Worm (Caenorhabditis elegans): ENCODE measurements around the gene ZK105.6.
"Not testable (repeated sequence)": the region's sequence is repeated elsewhere in the genome, so short reads cannot be mapped to it uniquely, and the experiment has no call there.

Gene ZK105.6

DNA sequence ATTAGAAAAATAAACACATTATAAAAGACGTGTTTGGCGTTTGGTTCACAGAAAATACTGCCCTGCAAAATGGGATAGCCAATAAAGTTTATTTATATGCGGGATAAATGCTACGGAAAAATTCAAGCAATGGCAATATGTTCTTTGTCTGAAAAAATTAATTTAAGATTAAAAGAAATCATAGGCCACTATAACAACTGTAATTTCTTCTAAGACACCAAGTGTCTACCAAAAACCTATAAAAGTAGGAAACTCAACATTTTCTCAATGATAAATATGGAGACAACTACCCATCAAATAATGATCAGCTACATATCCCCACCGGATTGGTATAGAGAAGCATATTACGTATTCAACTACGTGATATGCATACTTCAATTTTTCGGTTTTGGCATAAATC, 18.6 kb downstream of the ZK105.6 start, which contains the start of gene srw-3:
srw-3 (plus strand) TSS at position 301 of the 400 bp plus-strand sequence.
- TF ChIP-seq fkh-10 (GFP tag; optimal IDR thresholded peaks at IDR 0.05): no peak
- TF ChIP-seq swsn-7 (tag; optimal IDR thresholded peaks at IDR 0.05): no peak
- no peak for TF ChIP-seq nhr-47 (tag; optimal IDR thresholded peaks at IDR 0.05)
- no peak for TF ChIP-seq elt-3 (tag; optimal IDR thresholded peaks at IDR 0.05)
- TF ChIP-seq fos-1 (tag; optimal IDR thresholded peaks at IDR 0.05): no peak
- no peak for TF ChIP-seq Y116A8C.19 (tag; optimal IDR thresholded peaks at IDR 0.05; ENCODE audit: borderline replicate concordance)
- TF ChIP-seq ceh-90 (tag; optimal IDR thresholded peaks at IDR 0.05): no peak
- TF ChIP-seq zip-4 (GFP tag; optimal IDR thresholded peaks at IDR 0.05): no peak
- TF ChIP-seq jun-1 (tag; optimal IDR thresholded peaks at IDR 0.05): no peak
- no peak for TF ChIP-seq lin-15B (tag; optimal IDR thresholded peaks at IDR 0.05)
- TF ChIP-seq lin-35 (GFP tag; optimal IDR thresholded peaks at IDR 0.05): no peak
- TF ChIP-seq nhr-237 (tag; optimal IDR thresholded peaks at IDR 0.05): no peak
- no peak for TF ChIP-seq ama-1 (optimal IDR thresholded peaks at IDR 0.05)

DNA sequence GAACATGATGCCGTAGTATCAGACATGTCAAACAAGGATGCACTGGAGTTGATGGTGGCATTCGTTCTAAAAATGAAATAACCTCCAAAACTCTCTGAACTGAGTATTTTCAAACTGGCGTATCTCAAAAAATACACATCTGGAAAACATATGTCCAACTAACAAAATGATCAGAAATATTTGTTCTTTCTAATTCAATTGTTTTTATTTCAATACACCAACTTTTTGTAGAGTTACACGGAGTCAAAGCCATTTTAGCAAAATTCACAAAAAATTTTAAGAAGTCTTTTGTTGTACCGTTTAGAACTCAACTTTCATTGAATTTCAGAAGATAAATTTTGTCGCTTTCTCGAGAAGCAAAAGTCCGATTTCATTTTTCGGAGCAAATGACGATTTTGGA, 20.3 kb downstream of the ZK105.6 start, which contains the start of gene srsx-40:
srsx-40 (minus strand) TSS at position 101 of the 400 bp plus-strand sequence.
- not testable (repeated sequence) for TF ChIP-seq swsn-7, nhr-28, fkh-8 (tag; optimal IDR thresholded peaks at IDR 0.05)

DNA sequence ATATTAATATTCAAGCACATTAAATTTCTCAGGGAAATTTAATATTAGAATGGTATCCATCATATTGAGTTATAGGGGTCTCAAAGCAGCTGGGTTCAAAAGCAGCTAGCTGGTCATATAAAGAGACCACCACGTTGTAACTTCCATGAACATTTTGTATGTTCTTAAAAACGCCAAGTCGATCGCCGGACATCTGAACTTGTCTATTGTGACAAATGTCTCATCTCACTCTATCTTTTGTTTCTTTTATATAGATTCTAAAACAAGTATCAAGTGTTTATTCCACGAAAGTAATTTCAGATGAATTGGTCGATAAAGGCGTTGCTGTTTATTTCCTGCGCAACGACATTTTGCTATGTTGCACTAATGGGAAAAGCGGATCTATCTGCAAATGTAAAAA, 27.0 kb downstream of the ZK105.6 start, which contains the start of gene ZK105.3:
ZK105.3 (plus strand) TSS at position 301 of the 400 bp plus-strand sequence.
- TF ChIP-seq lin-14 (GFP tag; optimal IDR thresholded peaks at IDR 0.05) (no peak), zag-1 (tag; optimal IDR thresholded peaks at IDR 0.05) (no peak), sptf-1 (tag; optimal IDR thresholded peaks at IDR 0.05) (no peak), ceh-63 (GFP tag; optimal IDR thresholded peaks at IDR 0.05) (no peak), sox-4 (tag; optimal IDR thresholded peaks at IDR 0.05) (no peak), dsc-1 (tag; optimal IDR thresholded peaks at IDR 0.05) (no peak), vab-15 (tag; optimal IDR thresholded peaks at IDR 0.05) (no peak), ama-1 (optimal IDR thresholded peaks at IDR 0.05) (no peak), nhr-47 (tag; optimal IDR thresholded peaks at IDR 0.05) (no peak), fkh-8 (tag; optimal IDR thresholded peaks at IDR 0.05) (no peak), ztf-4 (tag; optimal IDR thresholded peaks at IDR 0.05) (no peak), dpl-1 (GFP tag; optimal IDR thresholded peaks at IDR 0.05) (no peak), blmp-1 (tag; optimal IDR thresholded peaks at IDR 0.05) (no peak)

DNA sequence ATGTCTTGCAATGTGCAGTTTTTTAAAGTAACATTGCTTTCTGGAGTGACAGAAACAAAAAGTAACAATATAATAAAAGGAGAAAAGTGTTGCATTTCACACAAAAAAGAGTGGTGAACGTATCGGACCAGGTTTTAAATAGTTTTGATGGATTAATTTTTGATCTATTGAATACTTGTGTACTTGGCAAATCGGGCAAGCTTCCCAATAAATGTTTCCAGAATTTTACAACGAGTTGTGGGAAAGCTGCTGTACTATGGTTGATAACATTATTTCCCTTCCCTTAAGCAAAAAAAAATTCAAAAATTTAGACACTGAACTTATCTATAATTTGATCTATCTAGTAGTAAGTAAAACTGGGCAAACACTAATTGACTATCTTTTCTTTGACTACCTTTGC, 30.5 kb downstream of the ZK105.6 start, which contains the start of gene C12D5.10:
C12D5.10 (minus strand) TSS at position 101 of the 400 bp plus-strand sequence.
- no peak for TF ChIP-seq lin-39 (tag; optimal IDR thresholded peaks at IDR 0.05)
- TF ChIP-seq egl-13 (tag; optimal IDR thresholded peaks at IDR 0.05): no peak
- no peak for TF ChIP-seq mep-1 (tag; optimal IDR thresholded peaks at IDR 0.05)
- TF ChIP-seq nhr-84 (tag; optimal IDR thresholded peaks at IDR 0.05): no peak
- TF ChIP-seq hpl-2 (GFP tag; optimal IDR thresholded peaks at IDR 0.05): no peak

ce11 chrV:7690637-7691036, 33.2 kb downstream of the ZK105.6 start:
- TF ChIP-seq aha-1 (tag; optimal IDR thresholded peaks at IDR 0.05): no peak

DNA sequence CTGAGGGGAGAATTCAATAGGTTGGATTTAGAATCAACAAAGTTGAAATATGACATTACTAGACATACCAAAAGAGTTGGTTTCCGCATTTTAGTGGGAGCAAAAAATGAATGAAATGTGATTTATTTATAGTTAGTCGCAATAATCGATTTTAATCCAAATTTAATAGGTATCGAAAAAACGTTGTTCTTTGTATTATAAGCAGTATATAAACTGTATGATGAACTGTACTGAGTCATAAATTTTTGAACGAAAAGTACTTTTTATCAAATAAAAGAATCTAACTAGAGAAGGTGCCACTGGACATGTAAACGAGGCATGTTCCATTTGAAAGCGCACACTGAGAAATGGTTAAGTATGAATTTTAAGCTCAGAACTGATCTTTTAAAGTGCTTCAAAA, 34.0 kb downstream of the ZK105.6 start, which contains the start of gene C12D5.9:
C12D5.9 (minus strand) TSS at position 101 of the 400 bp plus-strand sequence.
- TF ChIP-seq Y116A8C.19 (tag; optimal IDR thresholded peaks at IDR 0.05; ENCODE audit: borderline replicate concordance) (no peak), mep-1 (tag; optimal IDR thresholded peaks at IDR 0.05) (no peak), F16B12.6 (tag; optimal IDR thresholded peaks at IDR 0.05) (no peak), elt-2 (tag; optimal IDR thresholded peaks at IDR 0.05) (no peak), xbp-1 (tag; optimal IDR thresholded peaks at IDR 0.05) (no peak), nhr-237 (tag; optimal IDR thresholded peaks at IDR 0.05) (no peak), sox-4 (tag; optimal IDR thresholded peaks at IDR 0.05) (no peak)

Measured in whole organism, L1 larva.